Fruit fly (Drosophila melanogaster): ENCODE data around the gene AsnS.

DNA sequence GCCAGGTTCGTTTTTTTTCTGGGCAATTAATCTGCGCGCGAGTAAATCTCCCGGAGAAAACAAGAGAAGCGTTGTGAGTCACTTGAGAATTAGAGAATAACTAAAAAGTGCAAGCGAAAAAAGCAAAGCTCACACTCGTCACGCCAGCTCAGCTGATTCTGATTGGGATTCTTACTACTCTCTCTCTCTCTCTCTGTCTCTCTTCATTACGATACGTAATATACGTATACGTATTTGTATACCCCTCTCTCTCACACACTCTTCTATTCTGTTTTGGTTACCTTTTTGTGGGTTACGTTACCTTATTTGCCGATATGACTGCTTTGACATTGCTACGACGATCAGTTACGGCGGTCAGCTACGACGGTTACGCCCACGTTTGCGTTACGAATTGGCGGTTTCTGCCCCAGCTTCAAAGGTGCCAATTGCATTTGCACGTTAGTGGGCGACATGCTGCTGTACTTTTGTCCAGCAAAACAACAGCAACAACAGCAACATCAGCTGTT, 29.9 kb downstream of the AsnS start, which contains the start of the genes Targ1, CG10512 and Targ2:
- no peak for TF ChIP-seq h (optimal IDR thresholded peaks at IDR 0.05)
- TF ChIP-seq CG7357 (GFP tag; IDR thresholded peaks at IDR 0.05), result no peak
- TF ChIP-seq gro (GFP tag; optimal IDR thresholded peaks at IDR 0.05), result no peak
- TF ChIP-seq CG14050 (GFP tag; IDR thresholded peaks at IDR 0.05), result no peak
- TF ChIP-seq CG12104 (GFP tag; optimal IDR thresholded peaks at IDR 0.05), result no peak
- TF ChIP-seq gcm (GFP tag; optimal IDR thresholded peaks at IDR 0.05), result no peak
- TF ChIP-seq CG6175 (GFP tag; IDR thresholded peaks at IDR 0.05), result no peak
- TF ChIP-seq onecut (GFP tag; IDR thresholded peaks at IDR 0.05), result no peak
- TF ChIP-seq CG17829 (tag; optimal IDR thresholded peaks at IDR 0.05), result no peak
- TF ChIP-seq CG4424 (GFP tag; optimal IDR thresholded peaks at IDR 0.05), result no peak
- no peak for TF ChIP-seq CG3995 (GFP tag; optimal IDR thresholded peaks at IDR 0.05)
